Comparison of ENCODE assay signal across 1 fruit fly cellular context in the genomic region with DNA sequence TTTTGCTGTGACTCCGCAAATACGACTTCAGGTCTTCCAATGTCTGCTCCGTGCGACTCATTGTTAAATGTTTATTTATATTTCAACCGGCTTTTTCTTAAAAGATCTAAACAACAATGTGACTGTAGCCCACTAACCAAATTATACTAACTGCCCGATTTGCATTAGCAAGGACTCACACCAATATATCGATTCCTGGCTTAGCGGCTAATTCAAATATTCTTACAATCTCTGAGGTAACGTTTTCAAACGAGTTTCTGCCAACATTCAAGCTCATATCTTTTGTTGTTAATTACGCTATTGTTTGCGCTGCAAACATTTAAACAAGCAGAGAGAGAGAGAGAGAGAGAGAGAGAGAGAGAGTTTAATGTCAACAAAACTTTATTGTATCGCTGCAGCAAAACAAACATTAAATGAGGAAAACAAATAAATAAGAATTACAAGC.
A peak's percentile ranks its signal among the peaks of the same experiment; 100 is the strongest.
TF ChIP-seq lines count a peak whose summit lies in the region.

A gene (minus strand): TSS at position 131 of the 445 bp plus-strand sequence.

TF ChIP-seq in whole organism, embryonic, 481 proteins besides CTCF, POLR2A, EP300 and RAD21 (continued from another document and continues in another):
- no peak for TF ChIP-seq Doc2 (GFP tag; IDR thresholded peaks at IDR 0.05; lab: Robert Waterston, UW)
- TF ChIP-seq CG9727 (GFP tag; optimal IDR thresholded peaks at IDR 0.05; lab: Kevin White, UChicago): peak; percentile 69
- no peak for TF ChIP-seq stc (GFP tag; IDR thresholded peaks at IDR 0.05; lab: Robert Waterston, UW)
- TF ChIP-seq Hsf (GFP tag; optimal IDR thresholded peaks at IDR 0.05; lab: Kevin White, UChicago): no peak
- peak in 1 of 2 experiments; percentile 76 for TF ChIP-seq Pdp1 (GFP tag; optimal IDR thresholded peaks at IDR 0.05; lab: Kevin White, UChicago)
- TF ChIP-seq wek (GFP tag; optimal IDR thresholded peaks at IDR 0.05; lab: Kevin White, UChicago): peak; percentile 57
- no peak for TF ChIP-seq CG10543 (GFP tag; optimal IDR thresholded peaks at IDR 0.05; lab: Kevin White, UChicago)
- no peak for TF ChIP-seq CG4854 (GFP tag; optimal IDR thresholded peaks at IDR 0.05; lab: Kevin White, UChicago)
- TF ChIP-seq Kr (GFP tag; optimal IDR thresholded peaks at IDR 0.05; lab: Kevin White, UChicago): peak; percentile 14
- TF ChIP-seq CG7372 (GFP tag; IDR thresholded peaks at IDR 0.05; lab: Robert Waterston, UW): no peak
- peak; percentile 55 for TF ChIP-seq nmo (GFP tag; optimal IDR thresholded peaks at IDR 0.05; lab: Kevin White, UChicago)
- TF ChIP-seq sug (tag; optimal IDR thresholded peaks at IDR 0.05; lab: Kevin White, UChicago): no peak
- TF ChIP-seq dmrt11E (tag; optimal IDR thresholded peaks at IDR 0.05; lab: Kevin White, UChicago): peak; percentile 29
- TF ChIP-seq CG3726 (GFP tag; IDR thresholded peaks at IDR 0.05; lab: Robert Waterston, UW): no peak
- no peak for TF ChIP-seq Dip2 (GFP tag; IDR thresholded peaks at IDR 0.05; lab: Robert Waterston, UW)
- peak; percentile 22 for TF ChIP-seq sd (tag; optimal IDR thresholded peaks at IDR 0.05; lab: Kevin White, UChicago)
- TF ChIP-seq CG8359 (GFP tag; optimal IDR thresholded peaks at IDR 0.05; lab: Kevin White, UChicago; ENCODE audit: borderline replicate concordance): peak; percentile 46
- no peak for TF ChIP-seq gce (GFP tag; IDR thresholded peaks at IDR 0.05; lab: Robert Waterston, UW)
- TF ChIP-seq CG4707 (GFP tag; optimal IDR thresholded peaks at IDR 0.05; lab: Kevin White, UChicago): peak; percentile 71
- peak; percentile 53 for TF ChIP-seq onecut (GFP tag; IDR thresholded peaks at IDR 0.05; lab: Robert Waterston, UW)
- no peak for TF ChIP-seq inv (GFP tag; IDR thresholded peaks at IDR 0.05; lab: Robert Waterston, UW; ENCODE audit: partially characterized antibody)
- TF ChIP-seq Dll (GFP tag; IDR thresholded peaks at IDR 0.05; lab: Robert Waterston, UW; ENCODE audit: partially characterized antibody): peak; percentile 62; the same call in 3 of the 4 replicates
- peak; percentile 64 for TF ChIP-seq CG17186 (GFP tag; optimal IDR thresholded peaks at IDR 0.05; lab: Kevin White, UChicago)
- peak; percentile 3 for TF ChIP-seq CG12104 (GFP tag; optimal IDR thresholded peaks at IDR 0.05; lab: Kevin White, UChicago)
- TF ChIP-seq peb (GFP tag; IDR thresholded peaks at IDR 0.05; lab: Robert Waterston, UW): no peak
- no peak for TF ChIP-seq CG15073 (GFP tag; optimal IDR thresholded peaks at IDR 0.05; lab: Kevin White, UChicago)
- no peak for TF ChIP-seq CG2129 (GFP tag; IDR thresholded peaks at IDR 0.05; lab: Robert Waterston, UW; ENCODE audit: partially characterized antibody)
- no peak for TF ChIP-seq exex (tag; optimal IDR thresholded peaks at IDR 0.05; lab: Kevin White, UChicago)
- TF ChIP-seq Sox100B (GFP tag; optimal IDR thresholded peaks at IDR 0.05; lab: Kevin White, UChicago): no peak
- TF ChIP-seq sima (GFP tag; optimal IDR thresholded peaks at IDR 0.05; lab: Kevin White, UChicago): no peak
- TF ChIP-seq CG10654 (GFP tag; optimal IDR thresholded peaks at IDR 0.05; lab: Kevin White, UChicago): no peak
- 0 out of 3 replicates have a peak, but pooled peaks have one; percentile 31 for TF ChIP-seq CG16813 (GFP tag; IDR thresholded peaks at IDR 0.05; lab: Robert Waterston, UW; ENCODE audit: partially characterized antibody)
- no peak for TF ChIP-seq CG9215 (GFP tag; IDR thresholded peaks at IDR 0.05; lab: Robert Waterston, UW)
- no peak for TF ChIP-seq CG10565 (GFP tag; optimal IDR thresholded peaks at IDR 0.05; lab: Kevin White, UChicago)
- TF ChIP-seq Antp (GFP tag; optimal IDR thresholded peaks at IDR 0.05; lab: Kevin White, UChicago): no peak
- TF ChIP-seq wor (GFP tag; IDR thresholded peaks at IDR 0.05; lab: Robert Waterston, UW): no peak
- peak; percentile 25 for TF ChIP-seq CG8089 (GFP tag; optimal IDR thresholded peaks at IDR 0.05; lab: Kevin White, UChicago)
- peak; percentile 82 for TF ChIP-seq CG2875 (GFP tag; optimal IDR thresholded peaks at IDR 0.05; lab: Kevin White, UChicago)
- TF ChIP-seq nerfin-2 (GFP tag; IDR thresholded peaks at IDR 0.05; lab: Robert Waterston, UW; ENCODE audit: partially characterized antibody): no peak
- TF ChIP-seq CG12769 (tag; optimal IDR thresholded peaks at IDR 0.05; lab: Kevin White, UChicago): no peak
- TF ChIP-seq sens (GFP tag; lab: Kevin White, UChicago): peak; percentile 94
- TF ChIP-seq CG17568 (GFP tag; optimal IDR thresholded peaks at IDR 0.05; lab: Kevin White, UChicago): no peak
- peak; percentile 95 for TF ChIP-seq gfzf (GFP tag; optimal IDR thresholded peaks at IDR 0.05; lab: Kevin White, UChicago)
- no peak for TF ChIP-seq CG32532 (GFP tag; IDR thresholded peaks at IDR 0.05; lab: Robert Waterston, UW)
- peak; percentile 28; the same call in 1 of the 2 replicates for TF ChIP-seq hbn (GFP tag; IDR thresholded peaks at IDR 0.05; lab: Robert Waterston, UW; ENCODE audit: partially characterized antibody)
- TF ChIP-seq pho (GFP tag; optimal IDR thresholded peaks at IDR 0.05; lab: Kevin White, UChicago): no peak
- peak; percentile 25 for TF ChIP-seq NK7.1 (GFP tag; optimal IDR thresholded peaks at IDR 0.05; lab: Kevin White, UChicago)
- TF ChIP-seq Ada2b (GFP tag; IDR thresholded peaks at IDR 0.05; lab: Robert Waterston, UW): no peak
- no peak for TF ChIP-seq Scr (GFP tag; IDR thresholded peaks at IDR 0.05; lab: Robert Waterston, UW; ENCODE audit: partially characterized antibody)
- TF ChIP-seq kay (GFP tag; optimal IDR thresholded peaks at IDR 0.05; lab: Kevin White, UChicago): peak; percentile 8
- TF ChIP-seq CG3163 (GFP tag; optimal IDR thresholded peaks at IDR 0.05; lab: Kevin White, UChicago): no peak
- no peak for TF ChIP-seq CG12942 (GFP tag; optimal IDR thresholded peaks at IDR 0.05; lab: Kevin White, UChicago)
- TF ChIP-seq CG12391 (tag; optimal IDR thresholded peaks at IDR 0.05; lab: Kevin White, UChicago): peak; percentile 27
- TF ChIP-seq CG10979 (tag; optimal IDR thresholded peaks at IDR 0.05; lab: Kevin White, UChicago): peak; percentile 31
- TF ChIP-seq br (optimal IDR thresholded peaks at IDR 0.05; lab: Kevin White, UChicago): no peak
- no peak for TF ChIP-seq da (GFP tag; optimal IDR thresholded peaks at IDR 0.05; lab: Kevin White, UChicago)
- TF ChIP-seq CG14965 (GFP tag; optimal IDR thresholded peaks at IDR 0.05; lab: Kevin White, UChicago; ENCODE audit: borderline replicate concordance): no peak
- peak; percentile 13 for TF ChIP-seq CG12299 (tag; optimal IDR thresholded peaks at IDR 0.05; lab: Kevin White, UChicago)
- peak in 1 of 2 experiments; percentile 52 for TF ChIP-seq Trl (optimal IDR thresholded peaks at IDR 0.05; lab: Kevin White, UChicago)
- TF ChIP-seq Trl (GFP tag; optimal IDR thresholded peaks at IDR 0.05; lab: Kevin White, UChicago): peak; percentile 50
- TF ChIP-seq CG16815 (GFP tag; optimal IDR thresholded peaks at IDR 0.05; lab: Kevin White, UChicago): no peak
- peak; percentile 24 for TF ChIP-seq CG7745 (tag; optimal IDR thresholded peaks at IDR 0.05; lab: Kevin White, UChicago)
- TF ChIP-seq org-1 (GFP tag; optimal IDR thresholded peaks at IDR 0.05; lab: Kevin White, UChicago): peak; percentile 29
- peak; percentile 1 for TF ChIP-seq CG13123 (GFP tag; optimal IDR thresholded peaks at IDR 0.05; lab: Kevin White, UChicago)
- TF ChIP-seq C15 (GFP tag; IDR thresholded peaks at IDR 0.05; lab: Robert Waterston, UW): no peak
- TF ChIP-seq CG15514 (GFP tag; optimal IDR thresholded peaks at IDR 0.05; lab: Kevin White, UChicago): peak; percentile 56
- no peak for TF ChIP-seq maf-S (GFP tag; optimal IDR thresholded peaks at IDR 0.05; lab: Kevin White, UChicago)
- peak; percentile 22 for TF ChIP-seq CG1233 (GFP tag; optimal IDR thresholded peaks at IDR 0.05; lab: Kevin White, UChicago)
- TF ChIP-seq bigmax (GFP tag; optimal IDR thresholded peaks at IDR 0.05; lab: Kevin White, UChicago): no peak
- TF ChIP-seq Doc3 (GFP tag; IDR thresholded peaks at IDR 0.05; lab: Robert Waterston, UW; ENCODE audit: partially characterized antibody): no peak
- TF ChIP-seq usp (GFP tag; optimal IDR thresholded peaks at IDR 0.05; lab: Kevin White, UChicago): no peak
- TF ChIP-seq unc-4 (GFP tag; IDR thresholded peaks at IDR 0.05; lab: Robert Waterston, UW; ENCODE audit: partially characterized antibody): peak; percentile 50
- no peak for TF ChIP-seq Hand (GFP tag; optimal IDR thresholded peaks at IDR 0.05; lab: Kevin White, UChicago)
- peak; percentile 68 for TF ChIP-seq CG15696 (tag; optimal IDR thresholded peaks at IDR 0.05; lab: Kevin White, UChicago)
- TF ChIP-seq Dbx (GFP tag; IDR thresholded peaks at IDR 0.05; lab: Robert Waterston, UW): no peak
- peak; percentile 29; the same call in 1 of the 3 replicates for TF ChIP-seq otp (GFP tag; IDR thresholded peaks at IDR 0.05; lab: Robert Waterston, UW)
- peak; percentile 89 for TF ChIP-seq Asciz (GFP tag; optimal IDR thresholded peaks at IDR 0.05; lab: Kevin White, UChicago)
- no peak for TF ChIP-seq scrt (GFP tag; optimal IDR thresholded peaks at IDR 0.05; lab: Kevin White, UChicago)
- TF ChIP-seq knrl (GFP tag; IDR thresholded peaks at IDR 0.05; lab: Robert Waterston, UW; ENCODE audit: partially characterized antibody): peak; percentile 27; the same call in 1 of the 3 replicates
- TF ChIP-seq CG17912 (GFP tag; optimal IDR thresholded peaks at IDR 0.05; lab: Kevin White, UChicago): peak; percentile 14
- peak; percentile 17 for TF ChIP-seq kah (GFP tag; optimal IDR thresholded peaks at IDR 0.05; lab: Kevin White, UChicago)
- TF ChIP-seq HHEX (GFP tag; optimal IDR thresholded peaks at IDR 0.05; lab: Kevin White, UChicago): peak; percentile 37
- peak; percentile 3 for TF ChIP-seq fd96Cb (tag; optimal IDR thresholded peaks at IDR 0.05; lab: Kevin White, UChicago)
- no peak for TF ChIP-seq NFAT (GFP tag; IDR thresholded peaks at IDR 0.05; lab: Robert Waterston, UW)
- peak; percentile 77 for TF ChIP-seq HLHmδ (GFP tag; optimal IDR thresholded peaks at IDR 0.05; lab: Kevin White, UChicago)
- no peak for TF ChIP-seq ems (GFP tag; optimal IDR thresholded peaks at IDR 0.05; lab: Kevin White, UChicago)
- TF ChIP-seq crp (GFP tag; optimal IDR thresholded peaks at IDR 0.05; lab: Kevin White, UChicago): no peak
- TF ChIP-seq Myb (GFP tag; optimal IDR thresholded peaks at IDR 0.05; lab: Kevin White, UChicago): peak; percentile 59
- peak; percentile 65; the same call in 1 of the 3 replicates for TF ChIP-seq CG34422 (GFP tag; IDR thresholded peaks at IDR 0.05; lab: Robert Waterston, UW)
- no peak for TF ChIP-seq CG3847 (GFP tag; IDR thresholded peaks at IDR 0.05; lab: Robert Waterston, UW)
- TF ChIP-seq CG2678 (tag; optimal IDR thresholded peaks at IDR 0.05; lab: Kevin White, UChicago): no peak
- TF ChIP-seq CG14667 (GFP tag; IDR thresholded peaks at IDR 0.05; lab: Robert Waterston, UW): no peak
- no peak for TF ChIP-seq ind (GFP tag; optimal IDR thresholded peaks at IDR 0.05; lab: Kevin White, UChicago)
- TF ChIP-seq sim (GFP tag; IDR thresholded peaks at IDR 0.05; lab: Robert Waterston, UW): 0 out of 2 replicates have a peak, but pooled peaks have one; percentile 52
- no peak for TF ChIP-seq CG6854 (GFP tag; optimal IDR thresholded peaks at IDR 0.05; lab: Kevin White, UChicago)
- TF ChIP-seq MESR4 (GFP tag; optimal IDR thresholded peaks at IDR 0.05; lab: Kevin White, UChicago): peak; percentile 12
- peak; percentile 31 for TF ChIP-seq CG12219 (GFP tag; optimal IDR thresholded peaks at IDR 0.05; lab: Kevin White, UChicago)
- no peak for TF ChIP-seq CG10274 (GFP tag; optimal IDR thresholded peaks at IDR 0.05; lab: Kevin White, UChicago)
- TF ChIP-seq kni (GFP tag; optimal IDR thresholded peaks at IDR 0.05; lab: Kevin White, UChicago): peak; percentile 68
- peak; percentile 23 for TF ChIP-seq YL-1 (GFP tag; optimal IDR thresholded peaks at IDR 0.05; lab: Kevin White, UChicago)
- peak in 1 of 2 experiments; percentile 80 for TF ChIP-seq Eip74EF (GFP tag; optimal IDR thresholded peaks at IDR 0.05; lab: Kevin White, UChicago)
- peak; percentile 55 for TF ChIP-seq CG15601 (tag; optimal IDR thresholded peaks at IDR 0.05; lab: Kevin White, UChicago)
- TF ChIP-seq HLH4C (GFP tag; IDR thresholded peaks at IDR 0.05; lab: Robert Waterston, UW; ENCODE audit: partially characterized antibody): no peak
- TF ChIP-seq CG8924 (tag; optimal IDR thresholded peaks at IDR 0.05; lab: Kevin White, UChicago): peak; percentile 59
- TF ChIP-seq CG16863 (GFP tag; optimal IDR thresholded peaks at IDR 0.05; lab: Kevin White, UChicago): peak; percentile 2
- peak; percentile 86 for TF ChIP-seq Dref (GFP tag; IDR thresholded peaks at IDR 0.05; lab: Robert Waterston, UW)
- no peak for TF ChIP-seq pfk (GFP tag; optimal IDR thresholded peaks at IDR 0.05; lab: Kevin White, UChicago)
- peak; percentile 81 for TF ChIP-seq fd64A (GFP tag; optimal IDR thresholded peaks at IDR 0.05; lab: Kevin White, UChicago)
- TF ChIP-seq sna (GFP tag; IDR thresholded peaks at IDR 0.05; lab: Robert Waterston, UW; ENCODE audit: partially characterized antibody): 0 out of 2 replicates have a peak, but pooled peaks have one; percentile 44
- no peak for TF ChIP-seq az2 (GFP tag; optimal IDR thresholded peaks at IDR 0.05; lab: Kevin White, UChicago)
- TF ChIP-seq CG7987 (GFP tag; optimal IDR thresholded peaks at IDR 0.05; lab: Kevin White, UChicago): peak; percentile 78
- peak; percentile 55 for TF ChIP-seq CG2116 (GFP tag; optimal IDR thresholded peaks at IDR 0.05; lab: Kevin White, UChicago)
- peak; percentile 30 for TF ChIP-seq D19A (tag; optimal IDR thresholded peaks at IDR 0.05; lab: Kevin White, UChicago)
- TF ChIP-seq CG13296 (GFP tag; optimal IDR thresholded peaks at IDR 0.05; lab: Kevin White, UChicago): no peak
- no peak for TF ChIP-seq CG15011 (GFP tag; optimal IDR thresholded peaks at IDR 0.05; lab: Kevin White, UChicago)
- peak; percentile 10 for TF ChIP-seq CG5245 (GFP tag; optimal IDR thresholded peaks at IDR 0.05; lab: Kevin White, UChicago)
- TF ChIP-seq CG11093 (GFP tag; IDR thresholded peaks at IDR 0.05; lab: Robert Waterston, UW): no peak
- TF ChIP-seq Rfx (GFP tag; IDR thresholded peaks at IDR 0.05; lab: Robert Waterston, UW): no peak
- no peak for TF ChIP-seq run (tag; optimal IDR thresholded peaks at IDR 0.05; lab: Kevin White, UChicago)
- TF ChIP-seq Dp (GFP tag; optimal IDR thresholded peaks at IDR 0.05; lab: Kevin White, UChicago): peak; percentile 98
- no peak for TF ChIP-seq CG18599 (GFP tag; optimal IDR thresholded peaks at IDR 0.05; lab: Kevin White, UChicago)
- no peak for TF ChIP-seq slou (GFP tag; optimal IDR thresholded peaks at IDR 0.05; lab: Kevin White, UChicago)
- TF ChIP-seq HmgZ (tag; optimal IDR thresholded peaks at IDR 0.05; lab: Kevin White, UChicago): peak; percentile 58
- no peak for TF ChIP-seq fru (optimal IDR thresholded peaks at IDR 0.05; lab: Kevin White, UChicago)
- peak; percentile 73 for TF ChIP-seq CG33557 (GFP tag; optimal IDR thresholded peaks at IDR 0.05; lab: Kevin White, UChicago)
- TF ChIP-seq Med (GFP tag; lab: Kevin White, UChicago): peak; percentile 84
